Worm (Caenorhabditis elegans): ENCODE measurements around the gene C33G8.2.

C33G8.2 gene

ce11 chrV:7009461-7009860 is at the start of gene C33G8.2:
C33G8.2 (plus strand) TSS chrV:7009761.
- TF ChIP-seq med-1 (GFP tag; optimal IDR thresholded peaks at IDR 0.05; ENCODE audit: insufficient read depth) (no peak), tab-1 (GFP tag; IDR thresholded peaks at IDR 0.05) (no peak)

ce11 chrV:6969950-6970532 is 39.5 kb upstream of the C33G8.2 start, which contains the start of gene ptr-15:
ptr-15 (minus strand) TSS chrV:6970000.
- no peak for TF ChIP-seq med-1 (GFP tag; optimal IDR thresholded peaks at IDR 0.05; ENCODE audit: insufficient read depth)

- TF ChIP-seq flt-1 (GFP tag; IDR thresholded peaks at IDR 0.05), result no peak
Measured at ce11 chrV:6971567-6971966, 38.0 kb upstream of the C33G8.2 start, which contains the start of gene srx-59. srx-59 (plus strand) TSS chrV:6971867.

ce11 chrV:6976047-6976446 is 33.5 kb upstream of the C33G8.2 start, which contains the start of gene srx-16:
srx-16 (plus strand) TSS chrV:6976347.
- TF ChIP-seq ref-1 (GFP tag; conservative IDR thresholded peaks at IDR 0.05) (no peak), klf-2 (GFP tag; conservative IDR thresholded peaks at IDR 0.05) (no peak)

- TF ChIP-seq T22C8.4 (GFP tag; IDR thresholded peaks at IDR 0.05) (no peak), ztf-23 (GFP tag; IDR thresholded peaks at IDR 0.05) (no peak), ref-1 (GFP tag; conservative IDR thresholded peaks at IDR 0.05) (no peak), ztf-29 (GFP tag; IDR thresholded peaks at IDR 0.05) (no peak), klf-2 (GFP tag; conservative IDR thresholded peaks at IDR 0.05) (no peak)
Measured at ce11 chrV:6979019-6979418, 30.5 kb upstream of the C33G8.2 start, which contains the start of gene sre-12. sre-12 (minus strand) TSS chrV:6979119.

- no peak for TF ChIP-seq klf-2 (GFP tag; conservative IDR thresholded peaks at IDR 0.05)
- TF ChIP-seq flt-1 (GFP tag; IDR thresholded peaks at IDR 0.05), result no peak
- TF ChIP-seq T22C8.4 (GFP tag; IDR thresholded peaks at IDR 0.05), result no peak
- no peak for TF ChIP-seq ref-1 (GFP tag; conservative IDR thresholded peaks at IDR 0.05)
- TF ChIP-seq med-1 (GFP tag; optimal IDR thresholded peaks at IDR 0.05; ENCODE audit: insufficient read depth), result no peak
- TF ChIP-seq ztf-29 (GFP tag; IDR thresholded peaks at IDR 0.05), result no peak
- no peak for TF ChIP-seq tab-1 (GFP tag; IDR thresholded peaks at IDR 0.05)
- TF ChIP-seq cog-1 (tag; optimal IDR thresholded peaks at IDR 0.05), result no peak
- no peak for TF ChIP-seq ztf-23 (GFP tag; IDR thresholded peaks at IDR 0.05)
Measured at ce11 chrV:6982813-6983212, 26.7 kb upstream of the C33G8.2 start, which contains the start of gene nhr-161. nhr-161 (minus strand) TSS chrV:6982913.

- TF ChIP-seq flt-1 (GFP tag; IDR thresholded peaks at IDR 0.05) (no peak), cog-1 (tag; optimal IDR thresholded peaks at IDR 0.05) (no peak), med-1 (GFP tag; optimal IDR thresholded peaks at IDR 0.05; ENCODE audit: insufficient read depth) (no peak)
Measured at ce11 chrV:6985943-6986342, 23.6 kb upstream of the C33G8.2 start, which contains the start of gene nhr-163. nhr-163 (minus strand) TSS chrV:6986043.

ce11 chrV:6987673-6988072 is 21.9 kb upstream of the C33G8.2 start, which contains the start of gene nhr-139:
nhr-139 (minus strand) TSS chrV:6987773.
- TF ChIP-seq flt-1 (GFP tag; IDR thresholded peaks at IDR 0.05) (no peak), ztf-23 (GFP tag; IDR thresholded peaks at IDR 0.05) (no peak), med-1 (GFP tag; optimal IDR thresholded peaks at IDR 0.05; ENCODE audit: insufficient read depth) (no peak), ref-1 (GFP tag; conservative IDR thresholded peaks at IDR 0.05) (no peak), klf-2 (GFP tag; conservative IDR thresholded peaks at IDR 0.05) (no peak)

- TF ChIP-seq ztf-23 (GFP tag; IDR thresholded peaks at IDR 0.05) (no peak), cog-1 (tag; optimal IDR thresholded peaks at IDR 0.05) (no peak), tab-1 (GFP tag; IDR thresholded peaks at IDR 0.05) (no peak), ztf-29 (GFP tag; IDR thresholded peaks at IDR 0.05) (no peak), klf-2 (GFP tag; conservative IDR thresholded peaks at IDR 0.05) (no peak), T22C8.4 (GFP tag; IDR thresholded peaks at IDR 0.05) (no peak), flt-1 (GFP tag; IDR thresholded peaks at IDR 0.05) (no peak), ref-1 (GFP tag; conservative IDR thresholded peaks at IDR 0.05) (no peak), med-1 (GFP tag; optimal IDR thresholded peaks at IDR 0.05; ENCODE audit: insufficient read depth) (no peak)
Measured at ce11 chrV:6989626-6990138, 19.9 kb upstream of the C33G8.2 start, which contains the start of gene nhr-140. nhr-140 (minus strand) TSS chrV:6989676.

ce11 chrV:6991771-6992170 is 17.8 kb upstream of the C33G8.2 start, which contains the start of gene nhr-162:
nhr-162 (minus strand) TSS chrV:6991871.
- no peak for TF ChIP-seq T22C8.4 (GFP tag; IDR thresholded peaks at IDR 0.05)
- no peak for TF ChIP-seq ztf-29 (GFP tag; IDR thresholded peaks at IDR 0.05)
- no peak for TF ChIP-seq ref-1 (GFP tag; conservative IDR thresholded peaks at IDR 0.05)
- TF ChIP-seq ztf-23 (GFP tag; IDR thresholded peaks at IDR 0.05), result no peak
- TF ChIP-seq klf-2 (GFP tag; conservative IDR thresholded peaks at IDR 0.05), result no peak
- TF ChIP-seq flt-1 (GFP tag; IDR thresholded peaks at IDR 0.05), result no peak
- no peak for TF ChIP-seq tab-1 (GFP tag; IDR thresholded peaks at IDR 0.05)

- TF ChIP-seq med-1 (GFP tag; optimal IDR thresholded peaks at IDR 0.05; ENCODE audit: insufficient read depth), result no peak
- TF ChIP-seq T22C8.4 (GFP tag; IDR thresholded peaks at IDR 0.05), result no peak
- no peak for TF ChIP-seq cog-1 (tag; optimal IDR thresholded peaks at IDR 0.05)
- TF ChIP-seq flt-1 (GFP tag; IDR thresholded peaks at IDR 0.05), result no peak
- no peak for TF ChIP-seq ref-1 (GFP tag; conservative IDR thresholded peaks at IDR 0.05)
- TF ChIP-seq ztf-29 (GFP tag; IDR thresholded peaks at IDR 0.05), result no peak
- TF ChIP-seq klf-2 (GFP tag; conservative IDR thresholded peaks at IDR 0.05), result no peak
- TF ChIP-seq tab-1 (GFP tag; IDR thresholded peaks at IDR 0.05), result no peak
- no peak for TF ChIP-seq ztf-23 (GFP tag; IDR thresholded peaks at IDR 0.05)
Measured at ce11 chrV:6993999-6994398, 15.6 kb upstream of the C33G8.2 start.
